Fruit fly (Drosophila melanogaster) ovary, adult (tissue): Measurements from ENCODE around the gene Spg7.

Experiments used
- CG17801 ChIP-seq: fragments of 200-800 bp; optimal IDR thresholded peaks from 2 replicates; lab custom pipeline; 2019; ENCODE audit warnings: missing biosample characterization, mild to moderate bottlenecking, missing genetic modification characterization, moderate library complexity; ENCODE audit not compliant: partially characterized antibody

The Spg7 gene

DNA sequence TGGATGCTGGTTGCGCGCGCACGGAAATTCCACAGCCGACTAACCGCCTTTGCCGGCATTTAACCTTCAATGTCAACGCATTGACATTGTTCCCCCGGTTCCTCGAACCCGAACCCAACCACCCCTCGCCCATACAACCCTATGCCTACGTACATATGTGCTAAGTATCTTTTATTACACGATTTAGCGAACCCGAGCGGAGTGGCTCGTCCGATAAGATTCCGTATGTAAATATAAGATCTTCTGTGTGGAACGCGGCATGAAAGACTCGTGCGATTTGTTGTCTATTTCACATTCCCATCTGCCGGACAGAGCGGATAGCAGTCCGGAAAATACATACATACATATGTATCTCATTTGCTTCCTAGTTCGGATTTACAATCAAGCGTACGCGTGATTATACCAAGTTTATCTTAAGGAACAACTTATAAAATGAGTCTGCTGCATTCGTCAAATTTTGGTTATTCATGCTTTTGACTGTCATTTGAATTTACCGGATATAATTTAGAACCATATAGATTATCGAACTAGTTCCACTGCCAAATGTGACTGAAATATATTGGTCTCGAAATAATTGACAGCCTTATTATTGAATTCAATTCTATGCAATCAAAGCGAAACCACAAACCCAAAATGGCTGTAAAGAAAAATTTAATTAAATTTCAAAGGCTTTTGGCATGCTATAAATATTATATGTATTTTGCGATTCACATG lies 9.5 kb upstream of the Spg7 start, which contains the start of gene CG2680:
TSS of gene CG2680 (minus strand) at position 51 of the 714 bp plus-strand sequence.
- TF ChIP-seq CG17801 (GFP tag; lab: Kevin White, UChicago) = no peak

DNA sequence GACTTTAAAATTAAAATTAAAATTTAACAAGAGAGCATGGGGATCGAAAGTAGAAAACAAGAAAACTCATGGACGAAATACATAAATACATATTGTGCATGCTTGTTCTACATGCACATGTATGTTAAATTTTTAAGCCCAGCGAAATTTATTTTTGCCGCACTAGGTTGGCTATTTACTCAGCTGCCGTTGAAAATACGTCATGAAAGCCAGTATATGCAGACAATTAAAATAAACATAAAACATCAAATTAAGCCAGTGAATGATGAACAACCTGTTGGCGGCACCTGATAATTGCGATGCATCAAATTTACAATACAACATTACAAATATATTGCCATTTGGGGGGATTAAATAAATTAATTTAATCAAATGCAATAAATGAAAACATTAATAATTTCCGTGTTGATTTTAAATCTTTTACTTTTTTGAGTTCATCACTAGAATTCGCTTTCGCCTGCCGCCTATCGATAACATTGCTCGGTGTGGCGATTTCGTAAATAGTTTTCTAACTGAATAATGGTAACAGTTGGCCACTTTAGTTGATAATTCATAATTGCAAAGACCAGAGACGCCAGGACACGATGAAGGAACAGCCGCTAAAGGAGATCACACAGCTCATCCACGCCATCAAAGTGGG lies 6.2 kb upstream of the Spg7 start, which contains the start of gene eIF2Bbeta:
TSS of gene eIF2Bbeta (plus strand) at position 438 of the 640 bp plus-strand sequence.
- no peak for TF ChIP-seq CG17801 (GFP tag; lab: Kevin White, UChicago)

DNA sequence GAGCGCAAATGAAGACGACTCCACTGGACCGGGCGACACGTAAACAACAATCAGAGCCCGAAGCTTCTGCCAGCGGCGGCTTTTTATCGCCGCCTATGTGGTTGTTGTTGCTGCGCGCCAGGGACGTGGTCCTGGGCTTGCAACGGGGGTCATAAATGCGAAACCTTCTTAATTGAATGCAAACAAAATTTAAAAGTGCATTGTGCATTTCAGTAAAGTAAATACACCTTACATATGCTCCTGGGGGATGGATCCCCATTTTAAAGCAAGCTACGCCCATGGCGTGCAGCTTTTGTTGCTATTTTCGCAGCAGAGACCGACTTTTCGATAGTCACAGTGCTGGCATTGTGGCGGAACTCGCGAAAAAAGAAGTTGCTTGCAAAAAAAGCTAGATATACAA lies 5.7 kb upstream of the Spg7 start, which contains the start of gene Ugalt:
TSS of gene Ugalt (minus strand) at position 160 of the 400 bp plus-strand sequence.
- TF ChIP-seq CG17801 (GFP tag; lab: Kevin White, UChicago) = peak; percentile 100

DNA sequence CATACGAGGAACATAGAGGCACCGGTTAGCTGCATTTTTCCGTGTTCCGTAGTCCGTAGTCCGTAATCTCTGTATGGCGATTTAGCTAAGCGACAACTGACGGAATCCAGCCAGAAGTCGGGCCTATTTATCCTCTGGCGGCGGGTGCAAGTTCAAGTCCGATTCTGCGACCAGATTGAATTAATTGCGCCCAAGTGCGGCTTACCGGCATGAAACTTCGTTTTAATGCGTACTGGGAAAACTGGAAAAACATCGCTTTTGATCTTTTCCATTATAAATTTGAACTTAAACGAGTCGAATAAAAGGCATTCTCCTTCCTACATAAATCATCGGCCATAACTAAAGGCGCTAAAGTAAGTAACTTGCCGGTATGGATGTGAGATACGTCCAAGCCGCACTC lies 4.2 kb downstream of the Spg7 start, which contains the start of gene dyw:
TSS of gene dyw (minus strand) at position 101 of the 400 bp plus-strand sequence.
- TF ChIP-seq CG17801 (GFP tag; lab: Kevin White, UChicago) = no peak

DNA sequence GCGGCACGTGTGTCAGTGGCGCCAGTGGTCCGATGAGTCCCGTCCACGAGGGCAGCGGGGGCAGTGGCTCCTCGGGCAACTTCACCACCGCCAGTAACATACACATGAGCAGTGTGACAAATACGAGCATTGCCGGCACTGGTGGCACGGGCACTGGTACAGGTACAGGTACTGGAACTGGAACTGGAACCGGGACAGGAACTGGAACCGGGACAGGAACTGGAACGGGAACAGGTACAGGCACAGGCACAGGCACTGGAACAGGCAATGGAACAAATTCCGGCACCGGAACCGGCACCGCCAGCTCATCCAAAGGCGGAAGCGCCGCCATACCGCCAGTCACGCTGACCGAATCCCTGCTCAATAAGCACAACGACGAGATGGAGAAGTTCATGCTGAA lies 7.6 kb downstream of the Spg7 start:
- TF ChIP-seq CG17801 (GFP tag; lab: Kevin White, UChicago) = no peak

DNA sequence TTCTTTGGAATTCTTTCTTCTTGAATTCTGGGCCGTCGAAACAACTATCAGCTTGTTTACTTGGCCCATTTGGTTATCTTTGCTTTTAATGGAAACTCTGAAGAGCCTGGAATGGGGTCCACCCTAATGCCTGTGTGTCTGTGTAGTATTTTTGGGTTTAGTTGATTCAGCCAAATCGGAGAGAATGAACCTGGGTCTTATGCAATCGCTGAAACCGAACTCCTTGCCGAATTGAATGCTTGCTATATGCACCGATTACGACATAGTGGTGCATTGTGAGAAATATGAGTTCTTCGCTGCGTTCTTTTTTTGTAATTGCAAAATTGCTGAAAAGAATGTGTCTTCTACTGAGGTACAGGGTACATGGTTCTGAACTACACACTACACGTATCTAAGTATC lies 11.1 kb downstream of the Spg7 start:
- TF ChIP-seq CG17801 (GFP tag; lab: Kevin White, UChicago) = no peak

DNA sequence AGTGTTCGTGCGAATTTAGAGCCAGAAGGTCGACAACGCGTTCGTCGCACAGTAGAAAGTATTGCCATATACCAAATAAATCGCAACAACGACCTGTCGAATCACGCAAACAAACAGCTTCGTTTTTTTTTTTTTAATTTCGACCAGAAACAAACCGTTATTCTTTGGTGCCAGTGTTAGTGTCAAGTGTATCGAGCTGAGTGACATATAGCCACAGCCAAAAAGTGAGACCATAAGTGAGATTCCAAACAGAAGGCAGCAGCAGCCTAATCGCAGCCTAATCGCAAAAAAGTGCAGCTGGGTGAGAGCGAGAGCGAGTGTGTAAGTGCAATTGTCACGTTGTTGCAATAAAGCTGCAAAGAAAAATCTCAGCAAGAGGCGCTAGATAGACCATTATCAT lies 12.4 kb downstream of the Spg7 start, which contains the start of gene per:
TSS of gene per (plus strand) at position 1 of the 400 bp plus-strand sequence.
- TF ChIP-seq CG17801 (GFP tag; lab: Kevin White, UChicago) = no peak

DNA sequence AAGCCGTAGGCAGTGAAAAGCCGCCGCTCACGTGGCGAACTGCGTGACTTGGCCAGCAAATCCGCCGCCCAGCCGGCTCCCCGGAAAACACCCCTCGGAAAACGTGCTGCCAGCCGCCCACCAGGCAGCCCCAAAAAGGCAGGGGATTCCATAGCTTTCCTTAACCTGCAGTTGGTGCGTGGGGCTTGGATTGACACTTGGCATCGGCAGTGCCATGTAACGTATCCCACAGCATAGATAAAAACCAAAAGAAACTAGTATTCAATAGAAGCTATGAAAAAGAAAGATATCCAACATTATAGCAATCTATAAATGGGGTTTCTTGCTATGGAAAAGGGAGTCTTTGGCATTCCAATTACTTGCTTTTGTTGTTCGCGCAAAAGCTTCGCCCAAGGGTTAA lies 13.0 kb downstream of the Spg7 start:
- TF ChIP-seq CG17801 (GFP tag; lab: Kevin White, UChicago) = no peak

DNA sequence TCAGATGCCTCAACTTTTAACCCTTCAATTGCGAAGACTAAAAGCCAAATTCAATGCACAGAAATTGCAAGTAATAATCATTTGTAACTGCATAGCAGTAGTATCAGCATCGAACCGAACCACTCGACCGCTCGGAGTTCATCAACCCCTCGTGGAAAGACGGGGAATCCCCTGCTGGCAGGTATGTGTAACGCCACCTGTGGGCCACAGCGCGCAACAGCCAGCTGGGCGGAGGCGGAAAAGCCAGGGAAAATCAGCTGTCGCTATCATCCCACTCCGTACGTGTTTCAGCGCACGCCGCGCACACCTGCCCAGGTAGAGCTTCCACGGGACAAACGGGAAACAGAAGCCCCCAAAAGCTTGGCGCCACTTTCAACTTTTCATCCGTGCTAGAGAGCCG lies 13.6 kb downstream of the Spg7 start:
- no peak for TF ChIP-seq CG17801 (GFP tag; lab: Kevin White, UChicago)

DNA sequence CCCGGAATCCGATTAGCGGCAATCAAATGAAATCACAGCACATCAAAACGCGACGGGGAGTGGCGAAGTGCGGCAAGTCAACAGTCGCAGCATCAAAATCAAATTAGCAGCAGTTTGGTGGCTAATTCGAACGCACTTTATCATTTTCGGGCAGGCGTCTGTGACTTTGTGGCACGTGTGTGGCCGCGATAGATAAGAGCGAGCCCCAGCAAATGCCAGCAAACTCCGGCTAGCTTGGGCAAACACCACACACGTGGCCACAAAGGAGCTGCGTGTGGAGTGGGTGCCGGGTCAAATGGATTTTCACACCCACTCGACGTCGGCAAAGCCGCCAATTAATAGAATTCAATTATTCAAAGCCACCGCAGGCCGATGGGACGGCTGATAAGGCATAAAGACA lies 14.1 kb downstream of the Spg7 start:
- TF ChIP-seq CG17801 (GFP tag; lab: Kevin White, UChicago) = no peak

DNA sequence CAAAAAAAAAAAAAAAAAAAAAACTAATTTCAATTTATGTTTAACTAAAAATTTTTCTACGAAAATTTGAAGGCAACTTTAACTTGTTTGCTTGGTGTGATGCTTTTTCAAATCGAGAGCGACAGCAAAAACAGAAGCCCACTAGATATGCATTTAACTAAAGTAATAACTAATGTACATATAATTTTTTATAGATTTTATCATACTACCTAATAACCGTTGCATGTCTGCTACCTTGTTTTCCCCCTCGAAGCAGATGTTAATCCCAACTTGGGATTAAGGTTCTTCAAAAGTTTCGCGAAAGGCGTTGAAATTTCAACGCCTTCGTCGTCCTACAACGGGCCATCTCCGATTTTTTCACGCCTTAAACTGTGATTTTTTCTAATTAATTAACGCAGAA lies 15.2 kb downstream of the Spg7 start, which contains the start of gene CG2652:
TSS of gene CG2652 (minus strand) at position 101 of the 400 bp plus-strand sequence.
- no peak for TF ChIP-seq CG17801 (GFP tag; lab: Kevin White, UChicago)

DNA sequence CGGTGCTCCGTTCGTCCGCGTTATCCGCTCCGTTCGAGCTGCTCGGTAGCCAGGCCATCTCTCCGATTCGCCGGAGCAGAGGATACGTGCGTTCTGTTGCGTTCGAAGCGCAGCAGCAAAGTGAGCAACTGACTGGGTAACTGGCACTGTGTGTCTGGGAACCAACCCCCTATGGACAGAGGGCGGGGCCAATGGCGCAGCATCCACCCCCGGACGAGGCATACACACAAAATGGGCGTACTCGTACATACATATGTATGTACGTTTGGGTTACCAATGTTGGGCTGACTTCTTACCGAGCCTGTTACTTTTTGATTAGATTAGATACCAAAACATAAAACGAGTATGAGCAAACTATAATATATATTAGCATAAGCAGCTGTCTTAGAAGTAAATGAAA lies 16.4 kb downstream of the Spg7 start, which contains the start of gene HLH3B:
TSS of gene HLH3B (minus strand) at position 123 of the 400 bp plus-strand sequence.
- TF ChIP-seq CG17801 (GFP tag; lab: Kevin White, UChicago) = no peak

DNA sequence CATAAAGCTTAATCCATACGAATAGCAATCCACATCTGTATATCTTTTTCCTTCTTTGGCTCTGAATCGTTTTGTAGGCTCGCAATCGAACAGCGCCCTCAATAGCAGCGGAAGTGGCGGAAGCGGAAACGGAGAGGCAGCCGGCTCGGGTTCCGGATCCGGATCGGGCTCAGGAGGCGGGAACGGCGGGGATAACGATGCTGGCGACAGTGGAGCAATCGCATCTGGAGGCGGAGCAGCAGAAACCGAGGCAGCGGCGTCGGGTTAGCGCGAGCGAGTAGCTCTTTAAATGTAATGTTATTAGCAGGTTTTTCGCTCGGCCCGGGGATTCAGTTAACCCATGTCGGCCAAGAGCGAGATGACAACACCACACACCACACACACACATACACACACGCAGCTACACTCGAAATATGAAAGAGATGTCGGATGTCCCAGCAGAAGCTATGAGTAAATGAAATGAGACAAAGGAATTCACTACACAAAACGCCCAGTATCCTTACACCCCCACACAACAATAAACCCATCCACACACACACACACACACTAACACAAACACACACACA lies 20.9 kb downstream of the Spg7 start:
- no peak for TF ChIP-seq CG17801 (GFP tag; lab: Kevin White, UChicago)

DNA sequence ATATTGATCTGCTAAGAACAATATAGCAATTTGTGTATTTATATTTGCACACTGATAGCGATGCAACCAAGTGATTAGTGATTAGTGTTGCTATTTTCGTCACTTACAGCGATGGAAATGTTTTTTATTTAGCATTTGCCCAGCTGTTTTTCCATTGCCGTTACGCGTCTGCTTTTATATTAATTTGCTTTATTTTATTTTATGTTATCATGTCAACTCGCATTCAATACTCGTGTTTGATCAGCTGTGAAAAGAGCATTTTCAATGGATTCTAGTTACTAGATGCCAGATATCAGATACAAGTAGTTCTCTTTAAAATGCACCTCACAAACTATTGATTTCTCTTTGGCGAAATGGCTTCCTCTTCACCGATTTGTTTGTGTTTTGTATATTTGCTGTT lies 34.6 kb downstream of the Spg7 start:
- TF ChIP-seq CG17801 (GFP tag; lab: Kevin White, UChicago) = no peak

DNA sequence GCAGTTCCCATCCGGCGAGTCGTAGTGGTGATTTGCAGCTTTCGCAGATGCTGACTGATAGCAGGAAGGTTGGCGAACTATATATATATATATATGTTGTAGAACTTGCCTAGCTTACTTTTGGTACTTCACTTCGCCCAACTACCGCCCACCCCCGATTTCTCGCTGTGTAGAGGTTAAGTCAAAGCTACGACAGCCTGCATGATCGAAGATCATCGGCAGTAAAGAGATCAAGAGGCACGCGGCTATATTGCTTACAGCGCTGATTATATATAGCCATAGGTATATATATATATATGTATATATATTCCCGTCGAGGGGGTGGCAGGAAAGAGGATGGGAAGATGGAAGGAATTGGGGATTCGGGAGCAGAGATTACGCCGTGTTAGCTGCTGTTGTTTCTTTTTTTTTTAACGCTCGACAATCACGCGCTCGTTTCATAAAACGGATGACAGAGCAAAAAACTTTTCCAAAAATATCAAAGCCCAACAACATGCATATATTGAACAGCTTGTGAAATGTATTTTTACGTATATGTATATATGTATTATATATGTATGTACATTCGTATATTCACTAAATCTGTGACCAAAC lies 35.4 kb downstream of the Spg7 start:
- no peak for TF ChIP-seq CG17801 (GFP tag; lab: Kevin White, UChicago)
